Worm (Caenorhabditis elegans) whole organism, dauer: Measurements from ENCODE around the gene pqn-31.

ENCODE experiments used
- unc-62 ChIP-seq: sonication (generic microtip); optimal IDR thresholded peaks from 2 replicates; lab custom pipeline; 2017; ENCODE audit warnings: missing biosample characterization, missing genetic modification reagents, missing genetic modification characterization

Gene pqn-31

DNA sequence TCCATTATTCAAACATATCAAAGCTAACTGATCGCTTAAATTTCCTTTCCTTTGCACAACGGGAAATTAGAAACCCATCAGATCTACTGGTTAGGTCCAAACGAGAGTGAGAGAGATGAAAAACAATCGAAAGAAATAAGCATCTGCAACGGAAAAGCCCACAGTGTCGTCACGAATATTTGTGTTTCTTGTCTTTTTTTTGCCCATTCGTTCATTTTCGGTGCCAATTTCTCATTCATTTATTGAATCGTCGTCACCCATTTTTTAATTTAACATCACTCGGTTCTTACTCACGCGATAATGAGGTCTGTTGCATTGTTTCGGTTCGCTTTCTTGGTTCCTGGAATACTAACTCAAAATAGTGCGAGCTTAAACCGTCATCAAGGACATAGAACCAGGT lies 14.8 kb downstream of the pqn-31 start, which contains the start of gene F21C10.6:
F21C10.6 (plus strand) TSS at position 301 of the 400 bp plus-strand sequence.
- TF ChIP-seq unc-62 (GFP tag; lab: Kevin White, UChicago), result no peak

DNA sequence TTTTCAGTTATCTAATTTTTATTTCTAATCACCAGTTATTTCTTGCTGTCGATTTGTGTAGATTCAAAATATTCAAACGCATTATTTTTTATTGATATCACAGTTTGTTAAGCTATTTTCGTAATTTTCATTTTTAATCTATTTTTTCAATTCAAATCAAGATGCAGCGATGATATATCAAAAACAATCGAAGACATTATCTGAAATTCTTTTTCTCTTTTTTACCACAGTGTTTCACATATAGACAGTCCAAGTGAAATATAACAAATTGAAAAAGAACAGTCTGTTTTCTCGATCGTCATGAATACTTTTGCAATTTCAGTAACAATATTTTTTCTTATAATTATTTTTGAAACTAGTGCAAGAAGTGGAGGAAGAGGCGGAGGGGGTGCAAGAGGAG lies 16.0 kb downstream of the pqn-31 start, which contains the start of gene F21C10.5:
F21C10.5 (plus strand) TSS at position 301 of the 400 bp plus-strand sequence.
- no peak for TF ChIP-seq unc-62 (GFP tag; lab: Kevin White, UChicago)

ce11 chrV:9126316-9126715 lies 16.9 kb downstream of the pqn-31 start, which contains the start of gene F21C10.4:
Gene F21C10.4, plus strand, starts transcription at chrV:9126616.
- TF ChIP-seq unc-62 (GFP tag; lab: Kevin White, UChicago), result no peak

- no peak for TF ChIP-seq unc-62 (GFP tag; lab: Kevin White, UChicago)
These were observed 18.4 kb downstream of the pqn-31 start, which contains the start of gene F21C10.3 for ce11 chrV:9127773-9128172. Gene F21C10.3, plus strand, starts transcription at chrV:9128073.

DNA sequence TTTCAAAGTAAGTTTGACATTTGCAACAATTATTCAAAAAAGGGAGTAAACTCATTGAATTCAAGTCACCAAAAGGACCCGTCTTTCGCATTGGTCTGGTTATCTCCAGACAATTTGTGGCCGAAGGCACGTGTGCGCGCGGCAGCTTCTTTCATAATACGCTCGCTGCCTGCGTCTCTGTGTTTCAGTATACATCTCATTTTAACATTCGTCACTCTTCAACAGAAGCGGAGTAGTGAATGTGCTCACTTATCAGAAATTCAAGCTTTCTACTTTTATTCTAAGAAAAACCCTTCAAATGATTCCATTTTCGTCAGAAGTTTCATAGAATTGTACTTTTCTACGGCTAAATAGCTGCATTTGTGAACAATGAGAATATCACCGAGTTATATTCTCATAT lies 19.2 kb downstream of the pqn-31 start:
- TF ChIP-seq unc-62 (GFP tag; lab: Kevin White, UChicago), result no peak

DNA sequence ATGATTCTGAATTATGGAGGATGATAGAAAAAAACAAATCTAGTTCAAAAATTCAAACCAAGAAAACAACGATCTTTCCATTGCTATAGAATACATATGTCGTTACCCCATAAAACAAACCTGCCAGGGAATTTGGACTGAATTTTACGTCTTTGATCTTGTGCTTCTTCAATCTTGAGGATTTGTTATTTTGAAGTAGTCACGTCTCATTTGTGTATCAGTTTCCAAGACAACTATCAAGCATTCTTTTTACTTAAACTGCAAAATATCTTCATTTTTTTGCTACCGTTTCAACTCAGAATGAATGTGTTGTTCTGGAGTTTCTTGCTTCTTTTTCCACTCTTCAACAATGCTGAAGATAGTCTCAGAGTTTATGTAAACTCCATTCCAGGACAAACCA lies 21.4 kb downstream of the pqn-31 start, which contains the start of gene F21C10.19:
F21C10.19 (plus strand) TSS at position 301 of the 400 bp plus-strand sequence.
- TF ChIP-seq unc-62 (GFP tag; lab: Kevin White, UChicago), result no peak

DNA sequence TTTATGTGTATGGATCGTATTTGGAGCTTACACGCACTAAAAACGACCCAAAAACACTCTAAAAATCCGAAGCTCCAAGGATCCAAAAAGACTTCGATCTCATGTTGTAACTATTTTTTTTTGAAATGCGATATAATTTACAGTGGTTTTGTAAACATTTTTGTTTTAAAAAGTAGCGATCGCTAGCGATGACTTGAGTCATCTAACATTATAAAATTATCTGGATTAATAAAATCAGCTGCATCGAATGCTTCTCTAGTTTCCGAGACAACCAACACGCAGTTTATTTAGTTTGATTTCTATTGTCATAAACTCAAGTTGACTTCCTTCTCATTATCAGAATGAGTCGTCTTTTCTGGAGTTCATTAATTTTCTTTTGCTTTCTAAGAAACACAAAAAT lies 22.7 kb downstream of the pqn-31 start, which contains the start of gene F21C10.1:
F21C10.1 (plus strand) TSS at position 301 of the 400 bp plus-strand sequence.
- no peak for TF ChIP-seq unc-62 (GFP tag; lab: Kevin White, UChicago)

DNA sequence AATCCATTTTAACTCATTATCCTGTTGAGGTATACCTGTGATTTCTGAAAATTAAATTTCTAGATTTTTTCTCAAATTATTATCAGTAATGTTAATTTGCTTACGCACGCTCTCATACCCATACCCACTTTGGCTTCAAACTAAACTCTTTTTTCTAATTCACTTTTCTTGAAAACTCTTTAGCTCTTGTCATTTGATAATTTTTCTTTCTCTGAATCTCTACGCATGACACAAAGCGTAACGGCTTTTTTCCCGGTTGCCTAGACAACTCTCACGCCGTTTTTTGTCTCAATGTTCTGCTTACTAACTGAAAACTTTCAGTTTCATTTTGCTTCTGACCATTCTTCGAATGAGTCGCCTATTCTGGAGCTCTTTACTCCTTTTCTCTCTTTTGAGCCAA lies 24.6 kb downstream of the pqn-31 start, which contains the start of gene B0222.1:
B0222.1 (plus strand) TSS at position 306 of the 400 bp plus-strand sequence.
- TF ChIP-seq unc-62 (GFP tag; lab: Kevin White, UChicago), result no peak

DNA sequence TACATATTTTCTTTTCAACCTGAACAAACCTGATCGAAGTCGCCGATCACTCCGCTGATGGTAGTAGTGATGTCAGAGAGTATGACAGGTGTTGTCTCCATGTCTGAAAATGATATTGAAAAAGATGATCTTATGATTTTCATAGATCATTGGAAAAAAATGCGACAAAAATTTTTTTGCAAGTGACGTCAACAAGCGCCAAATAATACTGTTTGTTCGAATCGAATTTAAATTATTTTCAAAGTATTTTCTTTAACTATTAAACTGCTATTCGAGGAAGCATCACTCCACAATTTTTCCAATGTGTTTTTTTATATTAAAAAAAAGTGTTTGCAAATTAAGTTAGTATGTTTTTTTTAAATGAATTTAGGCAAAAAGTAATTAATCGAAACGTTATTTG lies 28.2 kb downstream of the pqn-31 start, which contains the start of gene pitr-2:
pitr-2 (minus strand) TSS at position 101 of the 400 bp plus-strand sequence.
- TF ChIP-seq unc-62 (GFP tag; lab: Kevin White, UChicago), result no peak

- TF ChIP-seq unc-62 (GFP tag; lab: Kevin White, UChicago), result no peak
These were observed 31.9 kb downstream of the pqn-31 start, which contains the start of gene pitr-3 for ce11 chrV:9141297-9141696. Gene pitr-3, minus strand, starts transcription at chrV:9141397.

DNA sequence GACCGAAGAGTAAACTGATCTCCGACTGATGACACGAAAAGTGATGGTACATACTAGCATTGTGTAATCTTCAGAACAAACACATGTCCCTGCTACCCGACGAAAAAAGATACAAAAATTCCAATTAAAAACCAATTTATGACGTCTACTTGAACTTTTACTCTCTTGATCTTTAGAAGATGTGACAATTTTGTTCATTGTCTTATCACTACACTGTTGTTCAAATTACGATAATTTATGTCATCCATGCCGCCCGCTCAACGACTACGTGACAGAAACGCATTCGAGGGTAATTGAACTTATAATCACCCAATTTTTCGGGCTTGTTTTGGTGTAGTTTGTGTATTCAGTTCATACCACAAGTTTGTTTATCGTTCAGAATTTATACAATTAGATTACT lies 34.5 kb downstream of the pqn-31 start:
- no peak for TF ChIP-seq unc-62 (GFP tag; lab: Kevin White, UChicago)

DNA sequence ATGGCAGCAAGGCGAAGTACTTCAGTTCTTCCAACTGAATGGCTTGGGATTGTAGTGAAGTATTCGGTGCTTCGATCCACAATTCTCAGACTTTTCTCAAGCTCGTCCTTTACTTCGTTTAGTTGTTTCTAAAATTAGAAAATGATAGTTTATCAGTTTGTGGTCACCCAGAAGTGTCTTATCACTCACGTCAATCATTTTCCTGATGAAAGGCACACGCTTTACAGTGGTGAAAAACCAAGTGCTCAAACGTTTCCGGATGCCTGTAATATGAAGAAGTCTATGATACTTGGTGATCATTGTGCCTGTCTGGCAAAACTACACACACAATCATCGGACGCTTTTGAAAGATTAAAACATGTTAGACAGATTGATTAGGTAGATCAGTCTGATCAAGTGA lies 36.8 kb downstream of the pqn-31 start:
- TF ChIP-seq unc-62 (GFP tag; lab: Kevin White, UChicago), result no peak

ce11 chrV:9146849-9147557 lies 37.6 kb downstream of the pqn-31 start, which contains the start of gene spl-2:
Gene spl-2, minus strand, starts transcription at chrV:9146899.
- TF ChIP-seq unc-62 (GFP tag; lab: Kevin White, UChicago), result no peak

DNA sequence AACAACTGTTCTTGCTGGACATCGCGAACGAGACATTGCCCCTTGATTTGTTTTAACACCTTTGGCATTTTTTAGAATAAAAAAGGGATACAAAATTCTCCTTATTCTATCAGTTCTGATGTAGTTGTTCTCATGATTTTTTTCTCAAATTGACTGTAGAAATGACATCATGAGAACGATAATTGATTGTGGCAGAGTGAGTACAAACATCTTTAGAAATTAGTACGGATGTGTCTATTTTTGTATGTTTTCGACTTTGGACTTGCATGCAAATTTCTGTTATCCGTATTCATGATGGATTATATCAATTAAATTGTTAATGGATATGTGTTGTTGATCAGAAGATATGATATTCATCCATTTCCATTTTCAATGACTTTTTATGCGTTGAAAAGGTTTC lies 38.8 kb downstream of the pqn-31 start:
- TF ChIP-seq unc-62 (GFP tag; lab: Kevin White, UChicago), result no peak

DNA sequence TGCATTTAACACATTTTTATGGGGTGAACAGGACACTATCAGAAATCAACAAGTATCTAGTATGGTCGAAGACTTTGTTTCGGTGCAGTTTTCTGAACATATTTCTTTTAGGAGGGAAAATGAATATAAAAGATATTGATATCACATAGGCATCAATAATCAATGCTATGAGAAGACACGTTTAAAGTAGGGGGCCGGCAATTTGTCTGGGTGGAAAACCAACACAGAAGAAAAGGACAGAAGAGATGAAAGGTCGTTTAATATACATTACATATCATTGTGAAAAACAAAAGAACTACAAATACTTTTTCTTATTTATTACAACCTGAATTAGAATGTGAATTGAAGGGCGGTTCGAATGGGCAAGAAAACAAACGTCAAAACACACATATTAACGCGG lies 43.0 kb downstream of the pqn-31 start:
- TF ChIP-seq unc-62 (GFP tag; lab: Kevin White, UChicago), result no peak

ce11 chrV:9154772-9155171 lies 45.4 kb downstream of the pqn-31 start, which contains the start of gene B0222.5:
Gene B0222.5, minus strand, starts transcription at chrV:9154872.
- no peak for TF ChIP-seq unc-62 (GFP tag; lab: Kevin White, UChicago)
